Fruit fly (Drosophila melanogaster): ENCODE measurements around the gene mRpL21.

DNA sequence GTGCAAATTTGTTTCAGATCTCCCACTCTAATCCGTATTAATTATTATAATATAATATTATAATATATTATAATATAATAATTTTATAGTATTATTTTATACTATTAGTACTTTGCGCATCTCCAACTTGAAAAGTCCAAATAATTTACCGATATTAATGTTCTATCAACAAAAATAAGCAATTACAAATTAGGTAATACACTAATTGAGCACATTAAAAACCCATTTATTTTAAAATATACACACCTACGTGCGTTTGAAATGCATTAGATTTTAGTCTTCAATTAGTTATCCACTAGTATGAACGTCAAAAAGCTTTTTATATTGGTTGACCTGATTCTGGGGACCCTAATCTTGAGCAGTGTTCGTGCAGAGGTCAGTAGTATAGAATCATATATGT lies 18.8 kb downstream of the mRpL21 start, which contains the start of gene CG33647:
- no peak for TF ChIP-seq CoRest (tag; optimal IDR thresholded peaks at IDR 0.05)
- TF ChIP-seq TFAM (GFP tag; optimal IDR thresholded peaks at IDR 0.05) = no peak
- no peak for TF ChIP-seq cwo (GFP tag; optimal IDR thresholded peaks at IDR 0.05)
- TF ChIP-seq Atf3 (GFP tag; optimal IDR thresholded peaks at IDR 0.05) = no peak
- TF ChIP-seq wdn (GFP tag; IDR thresholded peaks at IDR 0.05) = no peak
- no peak for TF ChIP-seq ttk (GFP tag; IDR thresholded peaks at IDR 0.05)
